Worm (Caenorhabditis elegans): ENCODE results near the gene pnc-1.

pnc-1 gene

DNA sequence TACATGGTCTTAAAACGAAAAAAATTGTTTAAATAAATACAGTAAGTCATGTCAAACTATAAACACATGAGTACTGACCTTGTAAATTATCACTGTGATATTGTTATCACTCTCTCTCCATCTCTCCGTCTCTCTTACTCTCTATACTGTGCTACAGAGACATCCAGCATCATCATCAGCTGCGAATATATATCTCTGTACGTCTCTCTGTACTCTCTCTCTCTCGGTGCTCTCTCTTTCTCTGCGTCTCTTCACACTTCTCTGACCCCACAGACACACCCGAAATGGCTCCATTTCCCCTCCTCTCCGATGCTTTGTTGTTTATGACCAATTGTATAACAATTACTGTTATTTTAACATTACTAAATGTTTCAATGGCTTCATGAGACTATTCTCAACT lies 26.3 kb downstream of the pnc-1 start (continued):
- TF ChIP-seq dpl-1 (GFP tag; optimal IDR thresholded peaks at IDR 0.05): peak; percentile 44
- TF ChIP-seq dmd-6 (GFP tag; IDR thresholded peaks at IDR 0.05): peak; percentile 84
- TF ChIP-seq mxl-2 (GFP tag; conservative IDR thresholded peaks at IDR 0.05): no peak
- TF ChIP-seq F49E8.2 (tag; optimal IDR thresholded peaks at IDR 0.05; ENCODE audit: borderline replicate concordance): no peak

DNA sequence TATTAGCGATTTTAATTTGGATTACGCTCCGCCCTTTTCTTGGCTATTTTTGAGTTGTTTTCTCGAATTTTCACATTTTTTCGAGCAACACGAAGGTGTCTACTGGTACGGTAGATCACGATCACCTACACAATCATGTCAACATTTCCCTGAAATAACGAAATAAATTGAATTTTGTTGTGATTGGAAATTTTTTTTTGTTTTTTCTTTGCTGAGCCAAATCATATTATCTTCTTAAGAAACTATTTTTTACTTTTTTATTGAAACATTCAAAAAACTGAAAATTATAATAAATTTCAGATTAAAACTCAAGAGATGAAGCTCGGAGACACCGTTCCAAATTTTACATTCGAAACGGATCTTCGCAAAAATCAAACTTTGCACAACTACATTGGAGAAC lies 34.0 kb downstream of the pnc-1 start, which contains the start of gene prdx-6:
Gene prdx-6, plus strand, starts transcription at position 301 of the 400 bp plus-strand sequence.
- no peak for TF ChIP-seq attf-4 (tag; optimal IDR thresholded peaks at IDR 0.05)
- no peak for TF ChIP-seq set-16 (GFP tag; IDR thresholded peaks at IDR 0.05)
- no peak for TF ChIP-seq skn-1 (tag; optimal IDR thresholded peaks at IDR 0.05)
- no peak for TF ChIP-seq nhr-111 (GFP tag; optimal IDR thresholded peaks at IDR 0.05)
- no peak for TF ChIP-seq unc-62 (GFP tag; optimal IDR thresholded peaks at IDR 0.05 in 1 of 2)
- no peak for TF ChIP-seq unc-62 (tag; optimal IDR thresholded peaks at IDR 0.05)
- no peak for TF ChIP-seq mxl-2 (GFP tag; conservative IDR thresholded peaks at IDR 0.05)
- TF ChIP-seq ces-1 (GFP tag; optimal IDR thresholded peaks at IDR 0.05): no peak
- TF ChIP-seq zag-1 (tag; optimal IDR thresholded peaks at IDR 0.05): no peak
- TF ChIP-seq lin-15B (tag; optimal IDR thresholded peaks at IDR 0.05): no peak
- no peak for TF ChIP-seq mdt-29 (GFP tag; IDR thresholded peaks at IDR 0.05)
- TF ChIP-seq lin-13 (GFP tag; optimal IDR thresholded peaks at IDR 0.05): no peak
- no peak for TF ChIP-seq lin-1 (GFP tag; IDR thresholded peaks at IDR 0.05)
- TF ChIP-seq ceh-20 (GFP tag; IDR thresholded peaks at IDR 0.05): no peak
- no peak for TF ChIP-seq spr-1 (tag; optimal IDR thresholded peaks at IDR 0.05)
- no peak for TF ChIP-seq F49E8.2 (tag; optimal IDR thresholded peaks at IDR 0.05; ENCODE audit: borderline replicate concordance)
- TF ChIP-seq ZK337.2 (GFP tag; IDR thresholded peaks at IDR 0.05): no peak
- TF ChIP-seq zip-2 (tag; optimal IDR thresholded peaks at IDR 0.05): no peak

DNA sequence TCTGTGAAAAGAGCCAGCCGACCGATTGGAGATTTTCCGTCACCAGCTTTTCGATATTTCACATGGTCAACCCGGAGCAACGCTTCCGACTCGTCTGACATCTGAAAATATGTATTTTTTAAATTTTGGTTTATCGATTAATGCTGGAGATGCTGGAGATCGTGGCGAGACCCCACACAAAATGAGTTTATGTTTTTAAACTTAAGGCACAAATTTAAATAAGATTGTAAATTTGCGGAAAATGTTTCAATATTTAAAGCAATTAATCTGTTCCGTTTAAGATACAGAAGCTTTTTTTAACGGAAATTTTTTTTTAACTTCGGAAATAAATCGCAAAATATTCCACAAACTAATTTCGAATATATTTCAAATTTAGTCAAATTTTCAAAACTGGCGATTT lies 47.4 kb downstream of the pnc-1 start, which contains the start of gene gtf-2H1:
Gene gtf-2H1, minus strand, starts transcription at position 101 of the 400 bp plus-strand sequence.
- TF ChIP-seq jun-1 (tag; optimal IDR thresholded peaks at IDR 0.05) (no peak), mdt-29 (GFP tag; IDR thresholded peaks at IDR 0.05) (no peak), hmg-1.1 (GFP tag; IDR thresholded peaks at IDR 0.05) (no peak), lin-13 (GFP tag; optimal IDR thresholded peaks at IDR 0.05) (no peak), fkh-10 (GFP tag; optimal IDR thresholded peaks at IDR 0.05) (no peak), zfp-2 (tag; optimal IDR thresholded peaks at IDR 0.05) (no peak), mes-2 (tag; optimal IDR thresholded peaks at IDR 0.05; ENCODE audit: poor library complexity, severe bottlenecking) (no peak), ztf-7 (tag; optimal IDR thresholded peaks at IDR 0.05) (no peak), mxl-2 (GFP tag; conservative IDR thresholded peaks at IDR 0.05) (no peak), hlh-30 (tag; optimal IDR thresholded peaks at IDR 0.05; ENCODE audit: insufficient read depth) (no peak), ZK546.5 (tag; optimal IDR thresholded peaks at IDR 0.05) (no peak)

DNA sequence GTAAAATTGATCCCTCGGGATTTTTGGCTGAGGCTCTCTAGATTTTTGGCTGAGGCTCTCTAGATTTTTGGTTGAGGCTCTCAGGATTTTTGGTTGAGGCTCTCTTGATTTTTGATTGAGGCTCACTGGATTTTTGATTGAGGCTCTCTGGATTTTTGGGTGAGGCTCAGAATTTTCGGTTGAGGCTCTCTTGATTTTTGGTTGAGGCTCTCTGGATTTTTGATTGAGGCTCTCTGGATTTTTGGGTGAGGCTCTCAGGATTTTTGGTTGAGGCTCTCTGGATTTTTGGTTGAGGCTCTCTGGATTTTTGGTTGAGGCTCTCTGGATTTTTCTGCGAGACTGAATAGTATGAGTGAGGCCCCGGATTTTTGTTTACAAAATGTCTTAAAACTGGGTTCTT lies 51.9 kb downstream of the pnc-1 start:
- no peak for TF ChIP-seq mdt-29 (GFP tag; IDR thresholded peaks at IDR 0.05)
- TF ChIP-seq lim-7 (GFP tag; IDR thresholded peaks at IDR 0.05): no peak
- TF ChIP-seq daf-19 (GFP tag; conservative IDR thresholded peaks at IDR 0.05): no peak
- no peak for TF ChIP-seq zip-2 (tag; optimal IDR thresholded peaks at IDR 0.05)
- TF ChIP-seq mxl-3 (GFP tag; optimal IDR thresholded peaks at IDR 0.05): no peak
- TF ChIP-seq lin-38 (GFP tag; IDR thresholded peaks at IDR 0.05): no peak
- TF ChIP-seq mep-1 (tag; optimal IDR thresholded peaks at IDR 0.05): no peak
- no peak for TF ChIP-seq lin-15B (tag; optimal IDR thresholded peaks at IDR 0.05)

DNA sequence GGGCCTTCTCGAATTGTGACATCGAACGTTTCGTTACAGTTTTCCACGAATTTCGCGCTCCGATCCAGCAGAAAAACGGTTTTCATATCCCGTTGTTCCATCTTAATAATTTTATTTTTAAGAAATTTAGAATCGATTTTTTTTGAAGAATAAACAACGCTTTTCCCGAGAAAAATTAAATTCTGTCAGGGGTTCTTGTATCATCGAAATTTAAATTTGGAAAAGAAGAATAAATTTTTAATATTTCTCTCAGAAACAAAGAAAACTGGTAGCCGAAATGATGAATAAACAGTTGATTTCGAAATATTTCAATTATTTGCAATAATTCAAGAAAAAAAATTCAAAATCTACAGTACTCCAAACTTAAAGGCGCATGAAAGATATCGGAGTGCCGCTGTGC lies 53.1 kb downstream of the pnc-1 start, which contains the start of gene ints-13:
Gene ints-13, minus strand, starts transcription at position 101 of the 400 bp plus-strand sequence.
- TF ChIP-seq nhr-10 (tag; optimal IDR thresholded peaks at IDR 0.05): no peak
- TF ChIP-seq lin-38 (GFP tag; IDR thresholded peaks at IDR 0.05): peak; percentile 11; the same call in 1 of the 2 replicates

Data from whole organism, L4 larva.